Fruit fly (Drosophila melanogaster): ENCODE measurements around the gene ath.

ath gene

DNA sequence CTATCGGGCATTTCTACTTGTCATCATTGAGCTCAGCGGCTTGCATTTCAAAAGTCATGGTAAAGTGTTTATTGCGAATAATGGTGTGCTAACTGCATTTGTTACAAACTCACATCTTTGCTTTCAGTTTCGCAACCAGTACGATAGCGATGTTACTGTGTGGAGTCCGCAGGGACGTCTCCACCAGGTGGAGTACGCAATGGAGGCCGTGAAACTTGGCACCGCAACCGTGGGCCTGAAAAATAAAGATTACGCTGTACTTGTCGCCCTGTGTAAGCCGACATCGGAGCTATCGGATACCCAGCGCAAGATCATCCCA, 10.4 kb downstream of the ath start:
- TF ChIP-seq noc (tag; optimal IDR thresholded peaks at IDR 0.05), result no peak

DNA sequence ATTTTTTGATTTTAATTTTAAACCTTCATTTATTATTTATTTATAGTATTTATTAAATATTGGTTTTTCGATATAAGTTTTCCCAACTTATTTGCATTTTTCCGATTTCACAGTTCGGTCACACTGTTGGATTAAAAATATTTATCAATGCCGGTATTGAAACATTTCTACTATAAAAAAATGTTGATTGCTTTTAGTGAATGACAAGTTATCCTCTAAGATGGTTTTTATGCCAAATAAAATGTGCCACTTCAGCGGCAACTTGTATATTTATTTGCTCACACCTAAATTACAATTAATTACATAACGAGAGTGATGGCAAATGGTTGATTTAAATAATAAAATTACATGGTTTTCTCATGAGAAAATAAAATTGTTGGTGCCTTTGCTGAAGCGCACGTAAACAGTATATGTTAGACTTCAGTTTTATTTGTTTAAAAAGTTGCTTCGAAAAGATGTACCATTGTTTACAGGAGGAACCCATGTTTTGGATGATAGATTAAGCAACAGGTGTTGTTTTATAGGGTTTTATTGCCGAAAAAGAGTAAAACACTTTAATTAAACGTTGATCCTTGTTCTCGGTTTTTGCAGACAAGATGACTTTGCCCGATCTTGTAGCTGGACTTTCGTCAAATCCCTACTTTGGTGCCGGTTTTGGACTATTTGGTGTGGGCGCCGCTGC, 11.7 kb downstream of the ath start, which contains the start of gene Bcs1:
Gene Bcs1 (plus strand): TSS at position 108 of the 682 bp plus-strand sequence.
- no peak for TF ChIP-seq noc (tag; optimal IDR thresholded peaks at IDR 0.05)

DNA sequence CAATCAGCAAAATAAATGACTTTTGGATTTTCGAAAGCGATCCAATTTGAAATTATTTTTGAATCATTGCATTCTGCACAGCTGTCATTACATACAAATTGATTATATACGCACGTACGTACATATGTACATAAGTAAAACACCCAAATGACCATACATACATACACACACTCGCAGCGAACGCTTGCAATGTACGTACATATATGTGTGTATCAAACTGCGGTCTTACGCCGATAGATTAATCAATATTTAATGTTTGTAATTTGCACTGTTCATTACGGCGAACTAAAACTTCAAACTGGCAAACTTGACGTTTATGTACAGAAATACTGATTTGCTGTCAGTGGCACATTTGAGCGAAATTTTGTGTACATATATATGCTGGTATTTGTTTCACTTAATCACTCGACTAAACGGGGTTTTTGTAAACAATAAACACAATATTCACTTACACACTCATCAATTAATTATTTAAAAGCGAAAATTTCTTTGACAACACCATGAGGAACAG, 15.3 kb downstream of the ath start:
- TF ChIP-seq noc (tag; optimal IDR thresholded peaks at IDR 0.05), result no peak

DNA sequence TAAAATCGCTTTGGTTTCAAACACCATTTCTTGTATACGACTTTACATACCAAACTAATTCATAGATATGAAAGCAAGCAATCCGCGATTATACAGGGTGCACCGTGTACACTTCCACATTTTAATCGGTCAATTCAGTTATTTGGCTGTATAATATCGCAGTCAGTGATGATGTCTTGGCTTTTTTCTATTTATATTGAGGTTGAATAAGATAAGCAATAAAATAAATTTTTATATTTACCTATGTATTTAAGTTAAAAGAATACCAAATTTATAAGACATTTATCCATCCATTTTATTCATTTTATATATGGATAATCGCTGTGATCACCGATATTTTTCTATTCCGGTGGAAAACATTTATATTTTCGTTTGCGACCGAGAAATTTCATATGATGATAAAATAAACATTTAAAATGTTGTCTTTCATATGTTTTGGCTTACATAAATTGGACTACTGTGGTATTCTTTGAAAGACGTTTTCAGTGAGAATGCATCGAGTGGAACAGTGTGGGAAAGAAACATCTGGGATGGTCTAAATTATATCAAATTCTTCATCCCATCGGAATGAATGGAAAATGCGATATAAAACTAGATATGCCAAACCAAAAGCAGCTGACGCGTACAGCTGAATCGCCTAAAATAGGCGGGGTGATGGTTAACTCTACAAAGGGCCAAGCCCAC, 15.9 kb downstream of the ath start, which contains the start of gene CG5708:
Gene CG5708 (minus strand): TSS at position 85 of the 684 bp plus-strand sequence.
- TF ChIP-seq noc (tag; optimal IDR thresholded peaks at IDR 0.05), result no peak

DNA sequence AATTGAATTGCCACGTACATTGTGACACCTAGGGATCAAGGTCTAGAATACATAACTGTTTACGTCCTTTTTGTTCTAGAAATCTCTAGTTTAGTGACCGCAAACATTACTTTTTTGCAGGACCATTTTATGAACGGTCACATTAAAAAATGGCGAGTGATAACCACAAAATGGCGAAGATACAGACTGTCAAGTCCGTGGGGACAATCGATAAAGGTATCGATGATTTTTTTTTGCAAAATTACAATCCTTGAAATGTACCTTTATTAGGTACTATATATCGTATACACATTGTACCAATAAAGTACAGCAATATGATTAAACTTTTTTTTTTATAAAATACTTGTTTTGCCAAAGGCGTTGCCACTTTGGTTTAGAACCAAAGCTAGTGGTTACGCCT, 19.5 kb downstream of the ath start:
- no peak for TF ChIP-seq noc (tag; optimal IDR thresholded peaks at IDR 0.05)

DNA sequence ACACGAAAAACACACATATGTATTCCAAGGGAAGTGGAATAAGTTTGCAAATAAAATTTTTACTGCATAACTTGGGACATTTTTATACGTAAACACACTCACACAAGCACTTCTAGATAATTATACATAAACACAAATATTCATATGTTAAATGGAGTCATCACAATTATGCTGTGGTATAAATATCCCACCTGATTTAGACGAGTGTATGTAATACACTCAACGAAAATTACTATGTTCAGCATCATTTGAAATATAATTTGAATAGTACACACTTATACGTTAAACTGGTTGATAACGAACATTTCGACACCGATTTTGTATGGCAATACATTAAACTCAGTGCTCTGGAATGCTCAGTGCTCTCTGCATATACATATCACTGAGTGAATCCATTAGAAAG, 20.1 kb downstream of the ath start:
- TF ChIP-seq noc (tag; optimal IDR thresholded peaks at IDR 0.05), result no peak

DNA sequence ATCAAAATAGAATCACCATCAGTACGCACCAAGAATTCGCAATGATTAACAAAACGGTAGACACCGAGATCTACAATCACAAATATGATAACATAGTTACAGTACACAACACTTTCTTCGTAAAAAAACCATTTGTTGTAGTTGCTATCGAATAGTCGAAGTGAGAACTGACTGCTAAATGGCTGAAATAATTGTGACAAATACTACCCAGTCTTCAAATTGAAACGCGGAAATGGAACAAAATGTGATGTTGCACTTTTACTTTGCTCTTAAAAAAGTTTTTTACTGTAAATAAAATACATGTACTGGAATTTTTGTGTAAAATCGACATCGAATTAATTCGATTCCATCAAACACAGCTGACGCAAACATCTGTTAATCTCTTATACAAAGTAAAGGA, 20.6 kb downstream of the ath start, which contains the start of gene ova:
Gene ova (minus strand): TSS at position 183 of the 400 bp plus-strand sequence.
- no peak for TF ChIP-seq noc (tag; optimal IDR thresholded peaks at IDR 0.05)

DNA sequence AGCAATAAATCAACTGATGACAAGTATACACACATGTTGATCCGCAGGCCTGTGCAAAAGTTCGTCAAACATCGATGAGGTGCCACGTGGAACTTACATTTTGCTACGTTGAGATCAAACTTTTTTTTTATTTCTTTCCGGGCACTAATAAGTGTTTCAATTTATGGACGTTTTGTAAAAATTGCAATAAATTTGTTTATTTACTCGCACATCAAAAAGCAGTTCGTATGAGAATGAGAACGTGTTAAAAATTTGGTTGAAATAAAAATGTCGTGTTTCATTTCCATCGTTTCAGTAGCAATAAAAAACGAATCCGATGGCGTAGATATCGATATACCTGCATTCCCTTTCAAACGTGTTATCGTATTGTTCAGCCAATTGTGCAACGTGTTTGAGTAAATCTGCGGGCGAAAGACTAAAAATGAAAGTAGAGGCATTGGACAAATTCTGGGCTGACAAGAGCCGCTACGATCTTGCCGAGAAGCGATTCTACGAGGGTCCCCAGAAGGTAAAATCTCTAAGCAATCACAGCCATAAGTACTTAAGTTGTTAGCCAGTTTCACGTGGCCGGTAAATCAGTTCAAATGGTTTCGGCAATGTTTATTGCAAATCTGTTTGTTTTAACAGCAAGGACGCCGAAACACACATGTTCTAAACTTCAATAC, 21.3 kb downstream of the ath start, which contains the start of gene eEF1delta:
Gene eEF1delta (plus strand): TSS at position 356 of the 665 bp plus-strand sequence.
- TF ChIP-seq noc (tag; optimal IDR thresholded peaks at IDR 0.05), result no peak

DNA sequence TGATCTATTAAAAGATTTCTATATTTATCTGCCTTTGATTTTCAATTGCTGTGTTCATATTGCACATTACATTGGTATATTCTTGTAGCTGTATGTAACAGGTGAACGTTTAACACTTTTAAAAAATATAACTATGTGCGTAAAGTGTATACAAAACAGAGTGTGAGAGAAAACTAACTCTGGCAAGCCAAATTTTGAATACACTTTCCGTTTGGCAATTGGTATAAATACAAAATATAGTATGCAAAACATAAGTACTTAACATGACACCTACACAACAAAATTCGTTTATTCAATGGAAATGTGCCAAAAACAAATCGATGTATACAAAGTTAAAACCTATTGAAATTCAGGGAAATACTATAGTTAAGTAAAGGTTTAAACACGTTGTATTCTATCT, 21.9 kb downstream of the ath start:
- TF ChIP-seq noc (tag; optimal IDR thresholded peaks at IDR 0.05), result no peak

DNA sequence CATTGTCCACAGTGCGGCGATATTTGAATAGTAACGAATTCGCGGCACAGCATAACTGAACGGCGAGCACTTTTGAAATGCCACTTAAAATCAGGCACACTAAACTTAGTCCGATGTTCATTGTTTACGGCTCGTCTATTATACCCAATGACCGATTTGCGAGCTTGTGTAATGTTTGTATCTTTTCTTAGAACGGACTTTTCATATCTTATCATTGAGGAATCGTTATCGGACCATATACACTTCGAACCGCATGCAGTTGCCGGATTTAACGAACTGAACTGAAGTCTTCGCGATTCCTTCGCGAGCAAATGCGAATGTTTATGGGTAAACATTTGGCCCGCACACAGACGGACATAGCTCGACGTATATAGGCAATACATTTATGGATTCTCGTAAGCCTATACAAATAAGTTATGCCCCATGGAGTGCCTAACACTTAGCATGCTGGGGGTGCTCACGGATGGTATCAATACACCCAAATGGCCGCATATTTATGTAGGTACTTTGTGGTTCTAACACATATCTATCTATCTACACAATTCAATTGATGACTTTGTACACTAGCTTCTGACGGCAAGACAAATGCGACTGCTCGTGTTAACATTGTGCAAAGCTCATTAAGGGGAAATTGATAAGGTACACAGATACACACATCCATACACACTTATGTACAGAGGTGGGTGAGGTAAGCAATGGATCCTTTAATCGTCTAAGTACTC, 26.9 kb downstream of the ath start, which contains the start of gene mthl15:
Gene mthl15 (minus strand): TSS at position 593 of the 722 bp plus-strand sequence.
- TF ChIP-seq noc (tag; optimal IDR thresholded peaks at IDR 0.05), result no peak

DNA sequence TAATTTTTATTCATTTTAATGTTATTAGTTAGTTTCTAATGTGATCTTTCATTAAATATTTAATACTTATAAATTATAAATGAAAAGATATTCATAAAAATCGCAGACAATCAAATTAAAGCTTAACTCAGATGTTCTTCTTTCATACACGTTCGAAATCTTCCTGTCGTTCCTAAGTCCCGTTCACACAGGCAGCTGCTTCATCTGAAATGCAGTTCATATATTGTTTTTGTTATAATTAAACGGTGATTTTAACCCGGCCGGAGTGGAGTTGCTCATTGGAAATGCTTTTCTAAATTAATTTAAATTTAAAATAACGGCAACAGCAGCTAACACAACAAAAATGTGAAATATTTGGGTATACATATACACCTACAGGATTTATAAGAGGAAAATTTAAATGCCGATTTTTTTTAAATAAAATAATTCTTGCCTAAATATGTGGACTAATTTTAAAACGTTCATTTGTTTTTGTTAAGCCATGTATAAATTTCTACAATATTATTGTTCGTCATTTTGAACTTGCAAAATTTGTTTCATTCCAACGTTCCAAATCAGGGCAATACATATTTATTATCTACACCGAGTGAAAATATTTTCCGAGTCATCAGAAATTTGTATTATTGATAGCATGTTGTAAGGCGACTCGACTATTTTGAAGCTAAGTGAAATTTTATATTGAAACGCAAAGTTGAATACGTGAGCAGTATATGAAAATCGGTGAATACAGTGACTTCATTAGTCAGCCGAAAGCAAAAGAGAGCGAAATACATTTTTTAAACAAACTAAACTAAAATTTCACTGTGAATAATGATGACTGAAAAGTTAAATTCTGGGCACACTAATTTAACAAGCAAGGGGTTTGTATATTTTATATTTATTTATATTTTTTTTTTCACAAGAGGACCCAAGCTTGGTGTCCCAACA, 28.0 kb downstream of the ath start, which contains the start of gene me31B:
Gene me31B (plus strand): TSS at position 616 of the 927 bp plus-strand sequence.
- no peak for TF ChIP-seq noc (tag; optimal IDR thresholded peaks at IDR 0.05)

DNA sequence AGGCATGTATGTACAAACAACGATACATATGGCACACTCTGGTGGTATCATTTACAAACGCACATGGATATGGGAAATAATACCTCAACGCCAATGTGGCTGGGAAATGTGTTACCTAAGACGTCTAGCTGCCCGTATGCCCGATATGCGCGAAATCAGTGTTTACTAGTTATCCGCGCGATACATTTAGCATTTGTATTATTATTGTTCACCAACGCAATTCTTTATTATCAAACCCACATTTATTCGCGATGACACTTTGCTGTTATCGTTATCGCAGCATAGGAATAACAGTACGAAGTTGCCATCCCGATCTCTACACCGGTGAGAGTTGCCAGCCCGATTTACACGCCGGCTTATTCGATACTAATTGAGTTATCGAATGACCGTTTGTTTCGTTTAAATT, 35.8 kb downstream of the ath start, which contains the start of gene chico:
Gene chico (minus strand): TSS at position 294 of the 406 bp plus-strand sequence.
- no peak for TF ChIP-seq noc (tag; optimal IDR thresholded peaks at IDR 0.05)

DNA sequence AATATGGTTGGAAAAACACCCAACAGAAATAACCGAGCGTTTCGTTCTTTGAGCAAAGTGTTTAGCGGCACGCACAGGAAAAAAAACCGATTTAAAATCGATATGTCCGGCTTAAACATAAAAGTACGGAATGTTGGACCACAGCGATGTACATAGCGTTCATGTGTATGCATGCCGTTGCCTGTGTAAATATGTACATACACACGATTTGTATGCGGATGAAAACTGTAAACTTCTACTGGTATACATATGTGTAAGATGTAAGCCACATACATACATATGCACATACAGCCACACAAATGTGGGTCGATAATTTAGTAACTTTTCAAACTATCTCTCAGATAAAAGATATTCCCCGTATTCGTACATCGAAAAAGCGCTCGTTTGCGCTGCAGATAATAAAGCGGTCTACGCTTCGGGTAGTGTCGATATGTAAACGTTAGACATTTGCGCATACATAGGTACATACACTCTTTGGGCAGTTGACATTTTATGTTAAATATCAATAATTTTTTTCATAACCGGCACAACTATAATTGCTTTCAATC, 38.8 kb downstream of the ath start:
- no peak for TF ChIP-seq noc (tag; optimal IDR thresholded peaks at IDR 0.05)

DNA sequence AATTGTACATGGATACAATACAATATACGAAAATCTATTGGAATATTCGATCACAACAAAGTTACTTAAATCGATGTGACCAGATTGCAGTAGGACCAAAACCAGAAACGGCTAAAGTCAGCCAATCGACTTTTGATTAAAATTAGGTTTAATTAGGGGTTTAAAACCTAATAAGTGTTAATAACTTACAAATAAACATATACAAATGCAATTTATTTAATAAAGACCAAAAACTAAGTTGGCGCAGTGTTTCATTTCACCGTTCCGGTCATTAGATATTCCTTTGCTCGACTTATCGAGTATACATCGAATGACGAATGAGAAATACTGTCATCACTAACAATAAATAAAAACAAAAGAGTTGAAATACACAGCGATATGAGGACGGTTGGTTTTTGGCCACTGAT, 39.5 kb downstream of the ath start, which contains the start of the genes bsk and CG31717:
Gene bsk (minus strand): TSS at position 61 of the 407 bp plus-strand sequence.
Gene CG31717 (plus strand): TSS at position 297 of the 407 bp plus-strand sequence.
- no peak for TF ChIP-seq noc (tag; optimal IDR thresholded peaks at IDR 0.05)

Data from whole organism, larva.